In genomic region chrIII:9060267-9060666, ce11 we compare ENCODE assay signal across 5 worm cellular contexts.
TF ChIP-seq lines count a peak whose summit lies in the region.

No protein-coding gene starts in this region.

TF ChIP-seq in whole organism, L1 larva, 84 proteins besides CTCF, POLR2A, EP300 and RAD21:
- TF ChIP-seq aly-2 (tag; optimal IDR thresholded peaks at IDR 0.05; lab: Kevin White, UChicago) (peak; percentile 72), nhr-19 (GFP tag; conservative IDR thresholded peaks at IDR 0.05; lab: Robert Waterston, UW) (0 out of 2 replicates have a peak, but pooled peaks have one; percentile 10), mep-1 (tag; optimal IDR thresholded peaks at IDR 0.05; lab: Kevin White, UChicago) (peak; percentile 27), nhr-71 (tag; optimal IDR thresholded peaks at IDR 0.05; lab: Kevin White, UChicago) (peak; percentile 56), vab-15 (tag; optimal IDR thresholded peaks at IDR 0.05; lab: Kevin White, UChicago) (no peak), hlh-4 (tag; optimal IDR thresholded peaks at IDR 0.05; lab: Kevin White, UChicago) (no peak)

TF ChIP-seq in whole organism, L2 larva, 48 proteins besides CTCF, POLR2A, EP300 and RAD21:
- TF ChIP-seq nhr-77 (tag; optimal IDR thresholded peaks at IDR 0.05; lab: Kevin White, UChicago) (no peak), crh-2 (tag; optimal IDR thresholded peaks at IDR 0.05; lab: Kevin White, UChicago) (peak; percentile 21), lsy-2 (tag; optimal IDR thresholded peaks at IDR 0.05; lab: Kevin White, UChicago) (peak in 1 of 2 experiments; percentile 35), egl-27 (tag; optimal IDR thresholded peaks at IDR 0.05; lab: Kevin White, UChicago) (no peak)

TF ChIP-seq in whole organism, L3 larva, 47 proteins besides CTCF, POLR2A, EP300 and RAD21:
- TF ChIP-seq elt-3 (tag; optimal IDR thresholded peaks at IDR 0.05; lab: Kevin White, UChicago) (no peak), ama-1 (optimal IDR thresholded peaks at IDR 0.05; lab: Kevin White, UChicago) (peak; percentile 17), lin-39 (tag; optimal IDR thresholded peaks at IDR 0.05; lab: Kevin White, UChicago) (no peak), jun-1 (tag; optimal IDR thresholded peaks at IDR 0.05; lab: Kevin White, UChicago) (no peak), nhr-76 (tag; optimal IDR thresholded peaks at IDR 0.05; lab: Kevin White, UChicago) (no peak), elt-2 (tag; optimal IDR thresholded peaks at IDR 0.05; lab: Kevin White, UChicago) (peak; percentile 17), fos-1 (tag; optimal IDR thresholded peaks at IDR 0.05; lab: Kevin White, UChicago) (peak; percentile 38), nhr-77 (tag; optimal IDR thresholded peaks at IDR 0.05; lab: Kevin White, UChicago) (peak; percentile 50), pha-4 (tag; optimal IDR thresholded peaks at IDR 0.05; lab: Kevin White, UChicago) (peak; percentile 3)

TF ChIP-seq in whole organism, L4 larva, 104 proteins besides CTCF, POLR2A, EP300 and RAD21 (continues in another document):
- TF ChIP-seq ceh-20 (GFP tag; IDR thresholded peaks at IDR 0.05; lab: Robert Waterston, UW) = no peak
- TF ChIP-seq ceh-32 (tag; optimal IDR thresholded peaks at IDR 0.05; lab: Kevin White, UChicago; ENCODE audit: poor library complexity) = no peak
- no peak for TF ChIP-seq dpl-1 (GFP tag; optimal IDR thresholded peaks at IDR 0.05; lab: Kevin White, UChicago)
- peak; percentile 50 for TF ChIP-seq hlh-11 (tag; optimal IDR thresholded peaks at IDR 0.05; lab: Kevin White, UChicago)
- no peak for TF ChIP-seq mxl-2 (GFP tag; conservative IDR thresholded peaks at IDR 0.05; lab: Robert Waterston, UW)
- TF ChIP-seq daf-8 (GFP tag; IDR thresholded peaks at IDR 0.05; lab: Robert Waterston, UW) = no peak
- TF ChIP-seq zag-1 (tag; optimal IDR thresholded peaks at IDR 0.05; lab: Kevin White, UChicago) = no peak
- TF ChIP-seq ztf-11 (tag; optimal IDR thresholded peaks at IDR 0.05; lab: Kevin White, UChicago) = no peak
- no peak for TF ChIP-seq snpc-4 (tag; optimal IDR thresholded peaks at IDR 0.05; lab: Kevin White, UChicago)
- TF ChIP-seq aha-1 (tag; lab: Kevin White, UChicago) = no peak
- TF ChIP-seq duxl-1 (tag; optimal IDR thresholded peaks at IDR 0.05; lab: Kevin White, UChicago; ENCODE audit: poor library complexity) = peak; percentile 55
- TF ChIP-seq mdl-1 (tag; optimal IDR thresholded peaks at IDR 0.05; lab: Kevin White, UChicago) = no peak
- TF ChIP-seq jun-1 (tag; optimal IDR thresholded peaks at IDR 0.05; lab: Kevin White, UChicago) = no peak
- TF ChIP-seq nhr-25 (tag; optimal IDR thresholded peaks at IDR 0.05; lab: Kevin White, UChicago; ENCODE audit: borderline replicate concordance, insufficient read depth) = no peak
- no peak for TF ChIP-seq php-3 (GFP tag; IDR thresholded peaks at IDR 0.05; lab: Robert Waterston, UW)
- no peak for TF ChIP-seq nhr-28 (tag; optimal IDR thresholded peaks at IDR 0.05; lab: Kevin White, UChicago)
- no peak for TF ChIP-seq cey-2 (tag; optimal IDR thresholded peaks at IDR 0.05; lab: Kevin White, UChicago; ENCODE audit: borderline replicate concordance, insufficient read depth)
- TF ChIP-seq spr-1 (tag; optimal IDR thresholded peaks at IDR 0.05; lab: Kevin White, UChicago) = peak; percentile 39
- TF ChIP-seq ZK337.2 (GFP tag; IDR thresholded peaks at IDR 0.05; lab: Robert Waterston, UW) = no peak
- no peak for TF ChIP-seq Y48G9A.11 (GFP tag; IDR thresholded peaks at IDR 0.05; lab: Robert Waterston, UW)
- TF ChIP-seq lim-7 (GFP tag; IDR thresholded peaks at IDR 0.05; lab: Robert Waterston, UW) = no peak
- no peak for TF ChIP-seq ces-1 (GFP tag; optimal IDR thresholded peaks at IDR 0.05; lab: Kevin White, UChicago)
- TF ChIP-seq madf-9 (GFP tag; conservative IDR thresholded peaks at IDR 0.05; lab: Robert Waterston, UW) = no peak
- no peak for TF ChIP-seq sdz-12 (GFP tag; optimal IDR thresholded peaks at IDR 0.05; lab: Kevin White, UChicago)
- TF ChIP-seq snpc-1.2 (GFP tag; IDR thresholded peaks at IDR 0.05; lab: Robert Waterston, UW) = no peak
- TF ChIP-seq arid-1 (GFP tag; conservative IDR thresholded peaks at IDR 0.05; lab: Robert Waterston, UW) = no peak; the same call in 1 of the 2 replicates
- peak; percentile 73 for TF ChIP-seq dve-1 (tag; optimal IDR thresholded peaks at IDR 0.05; lab: Kevin White, UChicago; ENCODE audit: insufficient read depth)
- no peak for TF ChIP-seq dmd-8 (GFP tag; IDR thresholded peaks at IDR 0.05; lab: Robert Waterston, UW)
- no peak for TF ChIP-seq unc-130 (GFP tag; optimal IDR thresholded peaks at IDR 0.05; lab: Kevin White, UChicago)
- no peak for TF ChIP-seq nhr-77 (tag; optimal IDR thresholded peaks at IDR 0.05; lab: Kevin White, UChicago)
- no peak for TF ChIP-seq ceh-82 (tag; optimal IDR thresholded peaks at IDR 0.05; lab: Kevin White, UChicago)
- peak; percentile 66 for TF ChIP-seq T26A8.4 (GFP tag; IDR thresholded peaks at IDR 0.05; lab: Robert Waterston, UW)
- TF ChIP-seq Y105C5A.15 (GFP tag; IDR thresholded peaks at IDR 0.05; lab: Robert Waterston, UW) = no peak
- TF ChIP-seq mep-1 (tag; optimal IDR thresholded peaks at IDR 0.05; lab: Kevin White, UChicago) = peak; percentile 53
- no peak for TF ChIP-seq F10B5.3 (tag; optimal IDR thresholded peaks at IDR 0.05; lab: Kevin White, UChicago)
- TF ChIP-seq madf-5 (GFP tag; IDR thresholded peaks at IDR 0.05; lab: Robert Waterston, UW) = no peak
- TF ChIP-seq Y5F2A.4 (GFP tag; optimal IDR thresholded peaks at IDR 0.05; lab: Kevin White, UChicago) = no peak
- no peak for TF ChIP-seq tag-97 (GFP tag; IDR thresholded peaks at IDR 0.05; lab: Robert Waterston, UW)
- TF ChIP-seq dmd-9 (GFP tag; IDR thresholded peaks at IDR 0.05; lab: Robert Waterston, UW) = no peak

TF ChIP-seq in whole organism, young adult, 124 proteins besides CTCF, POLR2A, EP300 and RAD21 (continues in another document):
- TF ChIP-seq nhr-90 (tag; optimal IDR thresholded peaks at IDR 0.05; lab: Kevin White, UChicago) (peak; percentile 25), Y53G8AR.9 (GFP tag; conservative IDR thresholded peaks at IDR 0.05; lab: Robert Waterston, UW) (peak; percentile 91), zim-3 (tag; optimal IDR thresholded peaks at IDR 0.05; lab: Kevin White, UChicago) (no peak), lag-1 (GFP tag; IDR thresholded peaks at IDR 0.05; lab: Robert Waterston, UW) (no peak), nfyb-1 (GFP tag; IDR thresholded peaks at IDR 0.05; lab: Robert Waterston, UW) (peak; percentile 79), hrde-1 (tag; optimal IDR thresholded peaks at IDR 0.05; lab: Kevin White, UChicago; ENCODE audit: borderline replicate concordance) (peak; percentile 78), B0035.1 (tag; optimal IDR thresholded peaks at IDR 0.05; lab: Kevin White, UChicago) (peak; percentile 26), madf-10 (tag; optimal IDR thresholded peaks at IDR 0.05; lab: Kevin White, UChicago) (peak; percentile 57), tlf-1 (GFP tag; optimal IDR thresholded peaks at IDR 0.05; lab: Kevin White, UChicago) (peak; percentile 73), mes-4 (tag; optimal IDR thresholded peaks at IDR 0.05; lab: Kevin White, UChicago) (peak; percentile 4), hmg-1.2 (GFP tag; IDR thresholded peaks at IDR 0.05; lab: Robert Waterston, UW) (peak; percentile 22; the same call in 1 of the 2 replicates), ceh-100 (GFP tag; IDR thresholded peaks at IDR 0.05; lab: Robert Waterston, UW) (peak; percentile 15; the same call in 1 of the 2 replicates), Y67H2A.10 (GFP tag; conservative IDR thresholded peaks at IDR 0.05; lab: Robert Waterston, UW) (no peak), lin-54 (GFP tag; optimal IDR thresholded peaks at IDR 0.05; lab: Kevin White, UChicago) (peak; percentile 53), madf-6 (GFP tag; IDR thresholded peaks at IDR 0.05; lab: Robert Waterston, UW) (peak; percentile 30; the same call in 1 of the 2 replicates), ekl-4 (GFP tag; IDR thresholded peaks at IDR 0.05; lab: Robert Waterston, UW) (no peak), F23B12.7 (tag; optimal IDR thresholded peaks at IDR 0.05; lab: Kevin White, UChicago; ENCODE audit: insufficient read depth) (no peak), atf-7 (tag; optimal IDR thresholded peaks at IDR 0.05; lab: Kevin White, UChicago) (peak; percentile 75), nhr-27 (tag; optimal IDR thresholded peaks at IDR 0.05; lab: Kevin White, UChicago) (no peak), pbrm-1 (GFP tag; IDR thresholded peaks at IDR 0.05; lab: Robert Waterston, UW) (peak; percentile 58; the same call in 1 of the 2 replicates), ztf-22 (GFP tag; optimal IDR thresholded peaks at IDR 0.05; lab: Kevin White, UChicago) (peak; percentile 45), zfh-2 (GFP tag; conservative IDR thresholded peaks at IDR 0.05; lab: Robert Waterston, UW) (no peak), ama-1 (optimal IDR thresholded peaks at IDR 0.05; lab: Kevin White, UChicago) (no peak), ama-1 (GFP tag; optimal IDR thresholded peaks at IDR 0.05; lab: Kevin White, UChicago) (peak in 1 of 2 experiments; percentile 56), hsf-1 (GFP tag; IDR thresholded peaks at IDR 0.05; lab: Robert Waterston, UW) (0 out of 2 replicates have a peak, but pooled peaks have one; percentile 23), nhr-120 (GFP tag; IDR thresholded peaks at IDR 0.05; lab: Robert Waterston, UW) (no peak), ztf-6 (GFP tag; IDR thresholded peaks at IDR 0.05; lab: Robert Waterston, UW) (no peak), athp-1 (tag; optimal IDR thresholded peaks at IDR 0.05; lab: Kevin White, UChicago) (peak; percentile 5), B0019.2 (GFP tag; conservative IDR thresholded peaks at IDR 0.05; lab: Robert Waterston, UW) (no peak), ztf-25 (GFP tag; IDR thresholded peaks at IDR 0.05; lab: Robert Waterston, UW) (no peak), unc-130 (GFP tag; optimal IDR thresholded peaks at IDR 0.05; lab: Kevin White, UChicago) (peak; percentile 4), repo-1 (tag; optimal IDR thresholded peaks at IDR 0.05; lab: Kevin White, UChicago) (peak; percentile 80), egl-18 (GFP tag; IDR thresholded peaks at IDR 0.05; lab: Robert Waterston, UW) (no peak), nhr-179 (tag; optimal IDR thresholded peaks at IDR 0.05; lab: Kevin White, UChicago) (no peak), lin-26 (GFP tag; IDR thresholded peaks at IDR 0.05; lab: Robert Waterston, UW) (0 out of 2 replicates have a peak, but pooled peaks have one; percentile 23), lsy-27 (tag; optimal IDR thresholded peaks at IDR 0.05; lab: Kevin White, UChicago; ENCODE audit: borderline replicate concordance, insufficient read depth) (no peak), aptf-2 (GFP tag; conservative IDR thresholded peaks at IDR 0.05; lab: Robert Waterston, UW) (no peak), ztf-18 (tag; optimal IDR thresholded peaks at IDR 0.05; lab: Kevin White, UChicago) (peak; percentile 3), rec-8 (tag; optimal IDR thresholded peaks at IDR 0.05; lab: Kevin White, UChicago) (no peak), let-526 (GFP tag; IDR thresholded peaks at IDR 0.05; lab: Robert Waterston, UW) (no peak), akir-1 (GFP tag; optimal IDR thresholded peaks at IDR 0.05; lab: Kevin White, UChicago) (no peak)
